Worm (Caenorhabditis elegans) whole organism, young adult: ENCODE data around the gene K09D9.3.

Source experiments
- B0035.1 ChIP-seq: sonication (generic microtip); optimal IDR thresholded peaks from 2 replicates; lab custom pipeline; 2016; ENCODE audit warnings: missing genetic modification characterization, mild to moderate bottlenecking, missing compliant biosample characterization, missing genotype, missing genetic modification reagents
- C17E4.6 ChIP-seq: fragments of 200-800 bp; sonication (Bioruptor generic); IDR thresholded peaks from 2 replicates; pipeline ENCODE4 v1.3.6; 2022; ENCODE audit warnings: missing genetic modification reagents, missing genetic modification characterization, missing compliant biosample characterization
- F33H1.4 ChIP-seq: fragments of 200-800 bp; sonication (Bioruptor generic); IDR thresholded peaks from 2 replicates; pipeline ENCODE4 v1.3.6; 2022; ENCODE audit warnings: missing genetic modification reagents, missing genetic modification characterization, missing compliant biosample characterization
- Y53G8AR.9 ChIP-seq: fragments of 200-800 bp; sonication (Bioruptor generic); conservative IDR thresholded peaks from 2 replicates; pipeline ENCODE4 v1.3.6; 2022; ENCODE audit warnings: missing genetic modification reagents, missing genetic modification characterization, missing compliant biosample characterization
- Y79H2A.3 ChIP-seq: fragments of 200-800 bp; sonication (Bioruptor generic); conservative IDR thresholded peaks from 2 replicates; pipeline ENCODE4 v1.3.6; 2022; ENCODE audit warnings: missing genetic modification reagents, missing genetic modification characterization, missing compliant biosample characterization
- ZK185.1 ChIP-seq: sonication (generic microtip); optimal IDR thresholded peaks from 2 replicates; lab custom pipeline; 2016; ENCODE audit warnings: mild to moderate bottlenecking, missing genetic modification characterization, missing compliant biosample characterization; ENCODE audit not compliant: poor library complexity, severe bottlenecking
- atf-7 ChIP-seq: sonication (generic microtip); optimal IDR thresholded peaks from 2 replicates; lab custom pipeline; 2017; ENCODE audit warnings: mild to moderate bottlenecking, missing genetic modification characterization, missing compliant biosample characterization
- athp-1 ChIP-seq: sonication (generic microtip); optimal IDR thresholded peaks from 2 replicates; lab custom pipeline; 2017; ENCODE audit warnings: mild to moderate bottlenecking, missing genetic modification characterization, missing compliant biosample characterization
- attf-5 ChIP-seq: fragments of 200-800 bp; sonication (Bioruptor generic); optimal IDR thresholded peaks from 2 replicates; lab custom pipeline; 2018; ENCODE audit warnings: mild to moderate bottlenecking, missing genetic modification characterization, missing compliant biosample characterization
- bed-1 ChIP-seq: fragments of 200-800 bp; sonication (Bioruptor generic); IDR thresholded peaks from 2 replicates; pipeline ENCODE4 v1.3.6; 2022; ENCODE audit warnings: missing genetic modification reagents, missing genetic modification characterization, missing compliant biosample characterization
- cebp-1 ChIP-seq, 2 experiments: fragments of 200-800 bp in 1 of 2; sonication (Bioruptor generic) in 1 of 2; sonication (generic microtip) in 1 of 2; IDR thresholded peaks in 1 of 2; optimal IDR thresholded peaks in 1 of 2; 2 replicates each; pipeline versions ENCODE4 v1.3.6 to Lab custom; 2017 to 2022; ENCODE audit warnings: missing compliant biosample characterization in 2 of 2, missing genetic modification characterization in 2 of 2, mild to moderate bottlenecking in 1 of 2, missing genetic modification reagents in 1 of 2, moderate library complexity in 1 of 2
- dox-1 ChIP-seq: fragments of 200-800 bp; sonication (Bioruptor generic); IDR thresholded peaks from 2 replicates; pipeline ENCODE4 v1.3.6; 2022; ENCODE audit warnings: missing genetic modification reagents, missing genetic modification characterization, missing compliant biosample characterization
- dpl-1 ChIP-seq: fragments of 150-350 bp; optimal IDR thresholded peaks from 2 replicates; lab custom pipeline; 2014; ENCODE audit warnings: missing biosample characterization, missing genetic modification reagents, missing genetic modification characterization
- egl-44 ChIP-seq: fragments of 200-800 bp; sonication (Bioruptor generic); IDR thresholded peaks from 2 replicates; pipeline ENCODE4 v1.3.6; 2022; ENCODE audit warnings: missing genetic modification reagents, missing genetic modification characterization, missing compliant biosample characterization
- ets-4 ChIP-seq: fragments of 200-800 bp; sonication (Bioruptor generic); optimal IDR thresholded peaks from 2 replicates; lab custom pipeline; 2018; ENCODE audit warnings: mild to moderate bottlenecking, missing genetic modification characterization, missing compliant biosample characterization
- let-607 ChIP-seq, 2 experiments: fragments of 200-800 bp in 1 of 2; sonication (Bioruptor generic) in 1 of 2; sonication (generic microtip) in 1 of 2; optimal IDR thresholded peaks; 2 replicates each; lab custom pipeline; 2016 to 2018; ENCODE audit warnings: mild to moderate bottlenecking in 2 of 2, missing compliant biosample characterization in 2 of 2, missing genetic modification characterization in 2 of 2, moderate library complexity in 2 of 2, missing genotype in 1 of 2
- lir-1 ChIP-seq: fragments of 200-800 bp; sonication (Bioruptor generic); conservative IDR thresholded peaks from 2 replicates; pipeline ENCODE4 v1.3.6; 2022; ENCODE audit warnings: missing genetic modification reagents, missing genetic modification characterization, missing compliant biosample characterization
- madf-3 ChIP-seq: fragments of 200-800 bp; sonication (Bioruptor generic); IDR thresholded peaks from 2 replicates; pipeline ENCODE4 v1.3.6; 2022; ENCODE audit warnings: missing genetic modification reagents, missing genetic modification characterization, missing compliant biosample characterization
- mxl-1 ChIP-seq: sonication (generic microtip); optimal IDR thresholded peaks from 2 replicates; lab custom pipeline; 2016; ENCODE audit warnings: missing genetic modification characterization, missing compliant biosample characterization
- nfya-2 ChIP-seq: fragments of 200-800 bp; sonication (Bioruptor generic); IDR thresholded peaks from 2 replicates; pipeline ENCODE4 v1.3.6; 2022; ENCODE audit warnings: missing genetic modification reagents, missing genetic modification characterization, missing compliant biosample characterization
- nhr-80 ChIP-seq: sonication (generic microtip); optimal IDR thresholded peaks from 2 replicates; lab custom pipeline; 2016; ENCODE audit warnings: missing genetic modification characterization, missing compliant biosample characterization
- pha-4 ChIP-seq: fragments of 150-350 bp; sonication (generic microtip); optimal IDR thresholded peaks from 2 replicates; lab custom pipeline; 2014; ENCODE audit warnings: missing biosample characterization, missing genetic modification reagents, missing genetic modification characterization
- snpc-1.3 ChIP-seq: sonication (generic microtip); optimal IDR thresholded peaks from 2 replicates; lab custom pipeline; 2017; ENCODE audit warnings: missing genetic modification characterization, mild to moderate bottlenecking, missing compliant biosample characterization, antibody characterized with exemption, moderate library complexity, missing genotype, missing genetic modification reagents; ENCODE audit not compliant: insufficient read depth
- somi-1 ChIP-seq: fragments of 200-800 bp; sonication (Bioruptor generic); optimal IDR thresholded peaks from 2 replicates; lab custom pipeline; 2018; ENCODE audit warnings: mild to moderate bottlenecking, missing genetic modification characterization, missing compliant biosample characterization
- sptf-2 ChIP-seq: fragments of 200-800 bp; sonication (Bioruptor generic); optimal IDR thresholded peaks from 2 replicates; lab custom pipeline; 2018; ENCODE audit warnings: mild to moderate bottlenecking, missing genetic modification characterization, missing compliant biosample characterization
- tbp1 ChIP-seq: fragments of 200-800 bp; sonication (Bioruptor generic); optimal IDR thresholded peaks from 2 replicates; lab custom pipeline; 2018; ENCODE audit warnings: mild to moderate bottlenecking, missing genetic modification characterization, missing compliant biosample characterization
- tlf-1 ChIP-seq: fragments of 200-800 bp; sonication (Bioruptor generic); optimal IDR thresholded peaks from 2 replicates; lab custom pipeline; 2018; ENCODE audit warnings: mild to moderate bottlenecking, missing genetic modification characterization, missing compliant biosample characterization
- unc-62 ChIP-seq: fragments of 150-350 bp; optimal IDR thresholded peaks from 2 replicates; lab custom pipeline; 2014; ENCODE audit warnings: missing biosample characterization, missing genetic modification reagents, missing genetic modification characterization
- zfh-2 ChIP-seq: fragments of 200-800 bp; sonication (Bioruptor generic); conservative IDR thresholded peaks from 2 replicates; pipeline ENCODE4 v1.3.6; 2022; ENCODE audit warnings: missing genetic modification reagents, missing genetic modification characterization, missing compliant biosample characterization
- ztf-18 ChIP-seq: sonication (generic microtip); optimal IDR thresholded peaks from 2 replicates; lab custom pipeline; 2016; ENCODE audit warnings: missing genotype, mild to moderate bottlenecking, missing genetic modification characterization, missing compliant biosample characterization
- ztf-22 ChIP-seq: fragments of 200-800 bp; sonication (Bioruptor generic); optimal IDR thresholded peaks from 2 replicates; lab custom pipeline; 2018; ENCODE audit warnings: mild to moderate bottlenecking, missing genetic modification characterization, moderate library complexity, missing compliant biosample characterization
- ztf-3 ChIP-seq: fragments of 200-800 bp; sonication (Bioruptor generic); optimal IDR thresholded peaks from 2 replicates; lab custom pipeline; 2018; ENCODE audit warnings: mild to moderate bottlenecking, missing genetic modification characterization, missing compliant biosample characterization

Gene K09D9.3

DNA sequence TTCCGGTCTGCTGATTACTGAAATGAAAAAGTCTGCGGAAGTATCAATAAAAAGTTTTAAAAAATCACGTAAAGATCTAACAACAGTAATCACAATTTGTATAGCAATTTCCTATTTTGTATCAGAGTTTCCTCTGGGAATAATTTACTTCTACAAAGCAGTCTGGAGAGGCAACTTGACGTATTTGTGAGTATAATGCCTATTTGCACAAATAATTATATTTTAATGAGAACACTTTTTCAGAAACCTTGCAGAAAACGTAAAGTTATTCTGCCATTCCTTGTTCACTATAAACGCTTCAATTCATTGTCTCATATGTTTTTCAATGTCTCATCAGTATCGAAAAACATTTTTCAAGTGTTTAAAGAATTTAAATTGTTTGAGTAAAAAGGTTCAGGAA lies 697 bp upstream of the K09D9.3 start (continued):
- no peak for TF ChIP-seq F33H1.4 (GFP tag; lab: Robert Waterston, UW)

DNA sequence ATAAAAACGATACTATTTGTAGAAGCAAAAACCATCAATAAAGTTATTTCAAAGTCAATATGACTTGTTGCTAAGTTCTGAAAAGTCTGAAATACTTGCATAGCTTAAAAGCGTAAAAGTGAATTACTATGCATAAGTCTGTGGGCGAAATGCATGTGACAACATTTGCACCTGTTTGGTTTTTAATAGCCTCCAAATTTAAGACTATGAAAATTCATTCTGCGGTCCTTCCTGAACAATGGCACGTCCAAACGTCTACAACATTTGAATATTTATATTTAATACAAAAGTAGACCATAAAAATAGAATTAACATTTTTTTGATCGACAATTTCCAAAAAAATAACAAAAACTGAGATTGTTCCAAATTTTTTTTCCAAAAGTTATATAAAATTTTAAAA lies 2.5 kb downstream of the K09D9.3 start, which contains the start of gene K09D9.14:
Gene K09D9.14, minus strand, starts transcription at position 101 of the 400 bp plus-strand sequence.
- TF ChIP-seq dpl-1 (GFP tag; lab: Kevin White, UChicago) (no peak), tbp1 (GFP tag; lab: Kevin White, UChicago) (no peak), Y53G8AR.9 (GFP tag; lab: Robert Waterston, UW) (no peak), mxl-1 (tag; lab: Kevin White, UChicago) (no peak), B0035.1 (tag; lab: Kevin White, UChicago) (no peak), C17E4.6 (GFP tag; lab: Robert Waterston, UW) (no peak), athp-1 (tag; lab: Kevin White, UChicago) (no peak), madf-3 (GFP tag; lab: Robert Waterston, UW) (no peak), ztf-3 (GFP tag; lab: Kevin White, UChicago) (no peak), sptf-2 (GFP tag; lab: Kevin White, UChicago) (no peak), egl-44 (GFP tag; lab: Robert Waterston, UW) (no peak), lir-1 (GFP tag; lab: Robert Waterston, UW) (no peak), cebp-1 (GFP tag; IDR thresholded peaks at IDR 0.05; lab: Robert Waterston, UW) (no peak), cebp-1 (tag; optimal IDR thresholded peaks at IDR 0.05; lab: Kevin White, UChicago) (no peak)

DNA sequence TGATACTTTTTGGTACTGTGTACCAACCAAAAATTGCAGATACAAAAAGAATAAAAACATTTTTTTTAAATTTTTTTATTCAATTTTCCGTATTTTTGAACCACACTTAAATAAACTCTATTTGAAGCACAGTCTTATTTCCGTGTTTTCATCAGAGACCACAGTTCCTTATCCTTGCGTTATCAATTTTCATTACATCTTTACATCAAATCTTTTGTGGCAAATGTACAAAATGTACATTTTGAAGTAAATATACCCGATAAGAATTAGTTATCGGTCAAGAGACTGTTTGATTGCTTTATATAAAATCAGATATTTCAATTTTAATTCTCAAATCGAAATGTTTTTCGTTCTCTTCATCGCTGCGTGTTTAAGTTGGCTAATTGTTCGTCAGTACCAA lies 3.0 kb downstream of the K09D9.3 start, which contains the start of gene cyp-35A3:
Gene cyp-35A3, plus strand, starts transcription at position 301 of the 400 bp plus-strand sequence.
- TF ChIP-seq tlf-1 (GFP tag; lab: Kevin White, UChicago) (no peak), snpc-1.3 (tag; lab: Kevin White, UChicago) (no peak), athp-1 (tag; lab: Kevin White, UChicago) (no peak), ztf-18 (tag; lab: Kevin White, UChicago) (no peak), unc-62 (GFP tag; lab: Kevin White, UChicago) (no peak), egl-44 (GFP tag; lab: Robert Waterston, UW) (no peak), zfh-2 (no peak), somi-1 (GFP tag; lab: Kevin White, UChicago) (no peak)

DNA sequence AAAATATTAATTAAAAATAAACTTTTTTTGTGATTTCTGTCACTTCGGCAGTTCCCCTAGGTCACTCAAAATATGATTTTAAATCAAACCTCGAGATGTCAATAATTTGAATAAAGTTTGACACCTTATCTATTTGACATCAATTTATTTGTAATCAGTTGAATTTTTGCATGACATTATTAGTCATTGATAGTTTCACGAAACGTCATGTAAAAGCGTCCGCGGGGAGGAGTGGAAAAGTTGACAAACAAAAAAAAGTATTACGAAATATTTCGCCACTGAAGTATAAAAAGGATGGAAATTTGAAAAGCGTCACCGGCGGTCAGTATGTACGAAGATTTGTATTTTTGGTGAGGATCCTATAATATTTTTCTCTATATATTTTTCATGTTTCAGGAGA lies 5.5 kb downstream of the K09D9.3 start, which contains the start of gene K09D9.1:
Gene K09D9.1, plus strand, starts transcription at position 271 of the 400 bp plus-strand sequence.
- TF ChIP-seq attf-5 (GFP tag; lab: Kevin White, UChicago) (peak; percentile 19), ets-4 (GFP tag; lab: Kevin White, UChicago) (peak; percentile 2), dox-1 (GFP tag; lab: Robert Waterston, UW) (peak; percentile 53; the same call in 1 of the 2 replicates), cebp-1 (GFP tag; IDR thresholded peaks at IDR 0.05; lab: Robert Waterston, UW) (peak; percentile 93), cebp-1 (tag; optimal IDR thresholded peaks at IDR 0.05; lab: Kevin White, UChicago) (peak; percentile 95), ZK185.1 (tag; lab: Kevin White, UChicago) (peak; percentile 31), nfya-2 (GFP tag; lab: Robert Waterston, UW) (no peak), pha-4 (tag; lab: Kevin White, UChicago) (peak; percentile 63), ztf-22 (peak; percentile 57), let-607 (tag; optimal IDR thresholded peaks at IDR 0.05; lab: Kevin White, UChicago) (peak in 1 of 2 experiments; percentile 29), atf-7 (tag; lab: Kevin White, UChicago) (peak; percentile 79), nhr-80 (tag; lab: Kevin White, UChicago) (peak; percentile 93), B0035.1 (tag; lab: Kevin White, UChicago) (no peak), unc-62 (GFP tag; lab: Kevin White, UChicago) (peak; percentile 97), Y79H2A.3 (GFP tag; lab: Robert Waterston, UW) (no peak), bed-1 (GFP tag; lab: Robert Waterston, UW) (no peak)
